Worm (Caenorhabditis elegans) whole organism, L2 larva: ENCODE results near the gene egg-3.

Experiments
- F13H6.1 ChIP-seq: sonication (generic microtip); optimal IDR thresholded peaks from 2 replicates; lab custom pipeline; 2016; ENCODE audit warnings: missing genetic modification characterization, missing compliant biosample characterization
- R02D3.7 ChIP-seq: fragments of 150-350 bp; optimal IDR thresholded peaks from 2 replicates; lab custom pipeline; 2014; ENCODE audit warnings: missing biosample characterization, missing genetic modification characterization
- Y55F3AM.14 ChIP-seq: fragments of 200-800 bp; sonication (Bioruptor generic); optimal IDR thresholded peaks from 2 replicates; lab custom pipeline; 2018; ENCODE audit warnings: mild to moderate bottlenecking, missing genetic modification characterization, missing compliant biosample characterization
- ZK546.5 ChIP-seq: sonication (generic microtip); optimal IDR thresholded peaks from 2 replicates; lab custom pipeline; 2017; ENCODE audit warnings: missing biosample characterization, missing genetic modification characterization
- alr-1 ChIP-seq: fragments of 150-350 bp; optimal IDR thresholded peaks from 2 replicates; lab custom pipeline; 2014; ENCODE audit warnings: missing biosample characterization, missing genetic modification characterization
- aly-2 ChIP-seq: fragments of 150-350 bp; optimal IDR thresholded peaks from 2 replicates; lab custom pipeline; 2014; ENCODE audit warnings: missing biosample characterization, missing genetic modification characterization
- ama-1 ChIP-seq: fragments of 150-350 bp; optimal IDR thresholded peaks from 2 replicates; lab custom pipeline; 2018; ENCODE audit warnings: inconsistent platforms
- ceh-16 ChIP-seq: fragments of 150-350 bp; optimal IDR thresholded peaks from 2 replicates; lab custom pipeline; 2014; ENCODE audit warnings: missing biosample characterization, missing genetic modification characterization
- crh-2 ChIP-seq: sonication (generic microtip); optimal IDR thresholded peaks from 2 replicates; lab custom pipeline; 2017; ENCODE audit warnings: missing biosample characterization, missing genetic modification characterization
- egl-27 ChIP-seq: sonication (generic microtip); optimal IDR thresholded peaks from 3 replicates; lab custom pipeline; 2017; ENCODE audit warnings: missing biosample characterization, missing genetic modification reagents, missing genetic modification characterization
- elt-1 ChIP-seq: fragments of 150-350 bp; optimal IDR thresholded peaks from 2 replicates; lab custom pipeline; 2014; ENCODE audit warnings: missing biosample characterization, missing genetic modification characterization
- elt-3 ChIP-seq: sonication (generic microtip); optimal IDR thresholded peaks from 2 replicates; lab custom pipeline; 2017; ENCODE audit warnings: missing biosample characterization, missing genetic modification characterization
- gmeb-1 ChIP-seq: fragments of 150-350 bp; optimal IDR thresholded peaks from 2 replicates; lab custom pipeline; 2014; ENCODE audit warnings: missing biosample characterization, missing genetic modification characterization
- lin-11 ChIP-seq: fragments of 150-350 bp; sonication (generic microtip); optimal IDR thresholded peaks from 2 replicates; lab custom pipeline; 2014; ENCODE audit warnings: missing biosample characterization, missing genetic modification characterization, inconsistent platforms, mixed read lengths
- lin-39 ChIP-seq: fragments of 150-350 bp; optimal IDR thresholded peaks from 2 replicates; lab custom pipeline; 2014; ENCODE audit warnings: missing biosample characterization, missing genetic modification reagents, missing genetic modification characterization
- lsy-2 ChIP-seq, 2 experiments: fragments of 150-350 bp in 1 of 2; sonication (generic microtip) in 1 of 2; optimal IDR thresholded peaks; 2 replicates each; lab custom pipeline; 2014 to 2017; ENCODE audit warnings: missing biosample characterization in 2 of 2, missing genetic modification characterization in 2 of 2
- mab-5 ChIP-seq: fragments of 150-350 bp; optimal IDR thresholded peaks from 2 replicates; lab custom pipeline; 2014; ENCODE audit warnings: missing biosample characterization, missing genetic modification characterization
- mbf-1 ChIP-seq: sonication (generic microtip); optimal IDR thresholded peaks from 2 replicates; lab custom pipeline; 2017; ENCODE audit warnings: missing biosample characterization, missing genetic modification characterization
- mdl-1 ChIP-seq, 2 experiments: fragments of 150-350 bp in 1 of 2; sonication (generic microtip) in 1 of 2; optimal IDR thresholded peaks; 2 replicates each; lab custom pipeline; 2017; ENCODE audit warnings: missing biosample characterization in 2 of 2, missing genetic modification characterization in 2 of 2
- nhr-10 ChIP-seq: sonication (generic microtip); optimal IDR thresholded peaks from 2 replicates; lab custom pipeline; 2017; ENCODE audit warnings: missing biosample characterization, missing genetic modification characterization
- nhr-11 ChIP-seq: fragments of 150-350 bp; optimal IDR thresholded peaks from 2 replicates; lab custom pipeline; 2014; ENCODE audit warnings: missing biosample characterization, missing genetic modification characterization
- nhr-12 ChIP-seq: fragments of 150-350 bp; optimal IDR thresholded peaks from 2 replicates; lab custom pipeline; 2014; ENCODE audit warnings: missing biosample characterization, missing genetic modification characterization
- nhr-21 ChIP-seq: fragments of 150-350 bp; optimal IDR thresholded peaks from 2 replicates; lab custom pipeline; 2014; ENCODE audit warnings: missing biosample characterization, missing genetic modification characterization
- nhr-23 ChIP-seq: fragments of 150-350 bp; optimal IDR thresholded peaks from 2 replicates; lab custom pipeline; 2014; ENCODE audit warnings: missing biosample characterization, missing genetic modification reagents, missing genetic modification characterization
- nhr-237 ChIP-seq: fragments of 150-350 bp; optimal IDR thresholded peaks from 2 replicates; lab custom pipeline; 2014; ENCODE audit warnings: missing biosample characterization, missing genetic modification characterization
- nhr-25 ChIP-seq: fragments of 150-350 bp; sonication (generic microtip); optimal IDR thresholded peaks from 3 replicates; lab custom pipeline; 2014; ENCODE audit warnings: missing biosample characterization, missing genetic modification characterization
- nhr-77 ChIP-seq: fragments of 150-350 bp; optimal IDR thresholded peaks from 2 replicates; lab custom pipeline; 2014; ENCODE audit warnings: missing biosample characterization, missing genetic modification characterization
- peb-1 ChIP-seq: fragments of 150-350 bp; optimal IDR thresholded peaks from 2 replicates; lab custom pipeline; 2014; ENCODE audit warnings: missing biosample characterization, missing genetic modification characterization
- skn-1 ChIP-seq: sonication (generic microtip); optimal IDR thresholded peaks from 2 replicates; lab custom pipeline; 2017; ENCODE audit warnings: missing biosample characterization, missing genetic modification characterization
- sma-3 ChIP-seq: sonication (generic microtip); optimal IDR thresholded peaks from 2 replicates; lab custom pipeline; 2016; ENCODE audit warnings: missing genetic modification reagents, missing genetic modification characterization, missing compliant biosample characterization
- sma-9 ChIP-seq, 2 experiments: fragments of 150-350 bp in 1 of 2; sonication (generic microtip) in 1 of 2; optimal IDR thresholded peaks; 2 replicates each; lab custom pipeline; 2014 to 2016; ENCODE audit warnings: missing genetic modification characterization in 2 of 2, mild to moderate bottlenecking in 1 of 2, missing biosample characterization in 1 of 2, missing compliant biosample characterization in 1 of 2, missing genetic modification reagents in 1 of 2, moderate library complexity in 1 of 2
- snpc-4 ChIP-seq: fragments of 150-350 bp; optimal IDR thresholded peaks from 2 replicates; lab custom pipeline; 2014; ENCODE audit warnings: missing biosample characterization, missing genetic modification characterization
- unc-55 ChIP-seq: fragments of 150-350 bp; sonication (generic microtip); optimal IDR thresholded peaks from 3 replicates; lab custom pipeline; 2014; ENCODE audit warnings: missing biosample characterization, missing genetic modification reagents, missing genetic modification characterization
- unc-62 ChIP-seq: fragments of 150-350 bp; optimal IDR thresholded peaks from 2 replicates; lab custom pipeline; 2014; ENCODE audit warnings: missing biosample characterization, missing genetic modification reagents, missing genetic modification characterization
- ztf-11 ChIP-seq: sonication (generic microtip); optimal IDR thresholded peaks from 2 replicates; lab custom pipeline; 2017; ENCODE audit warnings: missing biosample characterization, missing genetic modification characterization
- ztf-4 ChIP-seq: fragments of 150-350 bp; optimal IDR thresholded peaks from 2 replicates; lab custom pipeline; 2014; ENCODE audit warnings: missing biosample characterization, missing genetic modification characterization

egg-3 gene

DNA sequence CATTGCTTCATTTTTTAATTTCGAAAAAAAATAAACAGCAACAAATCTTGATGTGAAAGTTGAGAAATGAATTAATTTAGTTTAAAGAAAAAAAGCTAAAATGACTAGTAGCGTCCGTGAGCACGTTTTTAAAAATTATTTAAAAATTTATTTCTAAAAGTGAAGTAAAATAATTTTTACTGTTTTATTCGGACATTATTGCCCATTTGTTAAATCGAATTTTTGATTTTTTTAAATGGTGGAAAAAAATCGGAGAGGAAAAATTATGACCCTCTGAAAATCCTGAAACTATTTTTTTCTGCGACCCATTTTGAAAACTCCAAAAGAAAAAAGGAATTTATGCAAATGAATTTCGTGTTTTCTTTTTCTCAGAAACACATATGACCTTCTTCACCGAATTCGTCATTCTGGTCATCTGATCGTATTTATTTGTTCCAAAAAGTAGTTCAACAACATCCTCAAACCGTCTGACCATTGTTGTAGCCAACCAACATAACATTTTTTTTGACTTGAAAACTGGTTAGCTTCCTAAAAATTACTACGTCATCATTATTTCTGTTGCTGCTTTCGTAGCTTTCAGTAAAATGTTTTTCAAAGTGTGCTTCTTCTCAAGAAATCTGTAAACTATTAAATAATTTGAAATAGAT lies 1.8 kb upstream of the egg-3 start, which contains the start of gene F44F4.3:
Gene F44F4.3 (minus strand): TSS at position 51 of the 647 bp plus-strand sequence.
- TF ChIP-seq nhr-25 (tag; lab: Kevin White, UChicago) = peak; percentile 49
- no peak for TF ChIP-seq F13H6.1 (tag; lab: Kevin White, UChicago)
- TF ChIP-seq gmeb-1 (tag; lab: Kevin White, UChicago) = no peak
- no peak for TF ChIP-seq elt-3 (tag; lab: Kevin White, UChicago)
- TF ChIP-seq ama-1 (lab: Kevin White, UChicago) = no peak
- no peak for TF ChIP-seq nhr-23 (tag; lab: Kevin White, UChicago)

- TF ChIP-seq peb-1 (tag; lab: Kevin White, UChicago) (no peak), lin-39 (tag; lab: Kevin White, UChicago) (no peak), sma-3 (no peak), alr-1 (no peak), skn-1 (tag; lab: Kevin White, UChicago) (no peak), ceh-16 (tag; lab: Kevin White, UChicago) (no peak), unc-55 (GFP tag; lab: Kevin White, UChicago) (no peak), unc-62 (GFP tag; lab: Kevin White, UChicago) (no peak), nhr-23 (tag; lab: Kevin White, UChicago) (no peak), mab-5 (tag; lab: Kevin White, UChicago) (no peak), nhr-77 (no peak), nhr-10 (tag; lab: Kevin White, UChicago) (no peak)
Measured at ce11 chrII:10885250-10885649, 1.0 kb upstream of the egg-3 start.

- TF ChIP-seq ztf-11 (no peak), sma-9 (GFP tag; optimal IDR thresholded peaks at IDR 0.05; lab: Kevin White, UChicago) (no peak), sma-9 (tag; optimal IDR thresholded peaks at IDR 0.05; lab: Kevin White, UChicago) (no peak), nhr-10 (tag; lab: Kevin White, UChicago) (no peak), elt-3 (tag; lab: Kevin White, UChicago) (no peak), nhr-25 (tag; lab: Kevin White, UChicago) (no peak), nhr-77 (no peak), sma-3 (no peak), lin-11 (tag; lab: Kevin White, UChicago) (no peak), crh-2 (tag; lab: Kevin White, UChicago) (no peak), unc-55 (GFP tag; lab: Kevin White, UChicago) (no peak), lin-39 (tag; lab: Kevin White, UChicago) (no peak), ceh-16 (tag; lab: Kevin White, UChicago) (no peak), ztf-4 (tag; lab: Kevin White, UChicago) (no peak), nhr-11 (tag; lab: Kevin White, UChicago) (no peak), nhr-21 (tag; lab: Kevin White, UChicago) (no peak), mab-5 (tag; lab: Kevin White, UChicago) (no peak), nhr-237 (tag; lab: Kevin White, UChicago) (no peak), elt-1 (tag; lab: Kevin White, UChicago) (no peak), R02D3.7 (tag; lab: Kevin White, UChicago) (no peak), Y55F3AM.14 (no peak)
Measured at ce11 chrII:10880625-10881024, 3.6 kb downstream of the egg-3 start, which contains the start of gene lurp-1. Gene lurp-1, plus strand, starts transcription at chrII:10880925.

ce11 chrII:10873631-10874030 lies 10.6 kb downstream of the egg-3 start, which contains the start of gene orc-2:
Gene orc-2, plus strand, starts transcription at chrII:10873931.
- TF ChIP-seq snpc-4 (tag; lab: Kevin White, UChicago) = no peak
- TF ChIP-seq lin-11 (tag; lab: Kevin White, UChicago) = no peak
- TF ChIP-seq ZK546.5 = no peak
- no peak for TF ChIP-seq lsy-2 (tag; optimal IDR thresholded peaks at IDR 0.05; lab: Kevin White, UChicago)
- no peak for TF ChIP-seq sma-9 (GFP tag; optimal IDR thresholded peaks at IDR 0.05; lab: Kevin White, UChicago)
- no peak for TF ChIP-seq sma-9 (tag; optimal IDR thresholded peaks at IDR 0.05; lab: Kevin White, UChicago)
- TF ChIP-seq alr-1 = no peak
- no peak for TF ChIP-seq mbf-1 (tag; lab: Kevin White, UChicago)
- no peak for TF ChIP-seq mdl-1 (tag; optimal IDR thresholded peaks at IDR 0.05; lab: Kevin White, UChicago)
- no peak for TF ChIP-seq aly-2 (tag; lab: Kevin White, UChicago)
- TF ChIP-seq nhr-12 (tag; lab: Kevin White, UChicago) = no peak
- TF ChIP-seq elt-3 (tag; lab: Kevin White, UChicago) = no peak
- TF ChIP-seq egl-27 (tag; lab: Kevin White, UChicago) = no peak
